Worm (Caenorhabditis elegans) whole organism, L3 larva: Measurements from ENCODE around the gene clp-6.

Source experiments
- aly-2 ChIP-seq: fragments of 150-350 bp; optimal IDR thresholded peaks from 2 replicates; lab custom pipeline; 2014; ENCODE audit warnings: missing biosample characterization, missing genetic modification characterization
- ceh-16 ChIP-seq: sonication (generic microtip); optimal IDR thresholded peaks from 2 replicates; lab custom pipeline; 2017; ENCODE audit warnings: missing biosample characterization, missing genetic modification characterization
- nhr-28 ChIP-seq: fragments of 150-350 bp; optimal IDR thresholded peaks from 2 replicates; lab custom pipeline; 2014; ENCODE audit warnings: missing biosample characterization, missing genetic modification characterization
- nhr-76 ChIP-seq: fragments of 150-350 bp; sonication (generic microtip); optimal IDR thresholded peaks from 5 replicates; lab custom pipeline; 2014; ENCODE audit warnings: missing biosample characterization, missing genetic modification characterization
- ztf-4 ChIP-seq: fragments of 150-350 bp; optimal IDR thresholded peaks from 2 replicates; lab custom pipeline; 2014; ENCODE audit warnings: missing biosample characterization, missing genetic modification characterization

ce11 chrIV:1470364-1470763 is 35.5 kb upstream of the clp-6 start:
- no peak for TF ChIP-seq ztf-4
- no peak for TF ChIP-seq nhr-76 (tag; lab: Kevin White, UChicago)
- TF ChIP-seq aly-2 (tag; lab: Kevin White, UChicago), result no peak
- no peak for TF ChIP-seq nhr-28 (tag; lab: Kevin White, UChicago)
- no peak for TF ChIP-seq ceh-16 (tag; lab: Kevin White, UChicago)
